Worm (Caenorhabditis elegans) whole organism, late embryonic: Measurements from ENCODE around the gene F46C5.7.

Source experiments
- C08G9.2 ChIP-seq: sonication (generic microtip); optimal IDR thresholded peaks from 2 replicates; lab custom pipeline; 2016; ENCODE audit warnings: mild to moderate bottlenecking, missing genetic modification characterization, moderate library complexity, missing compliant biosample characterization
- ama-1 ChIP-seq: fragments of 150-350 bp; optimal IDR thresholded peaks from 2 replicates; lab custom pipeline; 2014
- ceh-14 ChIP-seq: sonication (generic microtip); optimal IDR thresholded peaks from 2 replicates; lab custom pipeline; 2016; ENCODE audit warnings: missing genotype, missing genetic modification characterization, missing compliant biosample characterization
- odd-2 ChIP-seq: sonication (generic microtip); optimal IDR thresholded peaks from 2 replicates; lab custom pipeline; 2017; ENCODE audit warnings: antibody characterized with exemption, mild to moderate bottlenecking, missing genetic modification characterization, missing compliant biosample characterization
- tbx-2 ChIP-seq: sonication (generic microtip); optimal IDR thresholded peaks from 2 replicates; lab custom pipeline; 2016; ENCODE audit warnings: missing genetic modification characterization, missing compliant biosample characterization
- unc-42 ChIP-seq: sonication (generic microtip); optimal IDR thresholded peaks from 2 replicates; lab custom pipeline; 2016; ENCODE audit warnings: missing genotype, missing genetic modification characterization, missing compliant biosample characterization

ce11 chrII:8851996-8852587 lies 13.0 kb downstream of the F46C5.7 start, which contains the start of gene oac-46:
- no peak for TF ChIP-seq unc-42
- no peak for TF ChIP-seq ama-1 (lab: Kevin White, UChicago)
- no peak for TF ChIP-seq ceh-14
- no peak for TF ChIP-seq tbx-2 (tag; lab: Kevin White, UChicago)
- TF ChIP-seq odd-2, result no peak
- TF ChIP-seq C08G9.2 (tag; lab: Kevin White, UChicago), result no peak
